Worm (Caenorhabditis elegans) whole organism, young adult: Measurements from ENCODE around the gene C08E3.1.

Experiments used
- ceh-40 ChIP-seq: fragments of 200-800 bp; sonication (Bioruptor generic); IDR thresholded peaks from 2 replicates; pipeline ENCODE4 v1.3.6; 2022; ENCODE audit warnings: missing genetic modification characterization, missing compliant biosample characterization
- mcd-1 ChIP-seq: fragments of 200-800 bp; sonication (Bioruptor generic); IDR thresholded peaks from 2 replicates; pipeline ENCODE4 v1.3.6; 2022; ENCODE audit warnings: missing genetic modification reagents, missing genetic modification characterization, missing compliant biosample characterization
- unc-62 ChIP-seq: fragments of 150-350 bp; optimal IDR thresholded peaks from 2 replicates; lab custom pipeline; 2014; ENCODE audit warnings: missing biosample characterization, missing genetic modification reagents, missing genetic modification characterization

DNA sequence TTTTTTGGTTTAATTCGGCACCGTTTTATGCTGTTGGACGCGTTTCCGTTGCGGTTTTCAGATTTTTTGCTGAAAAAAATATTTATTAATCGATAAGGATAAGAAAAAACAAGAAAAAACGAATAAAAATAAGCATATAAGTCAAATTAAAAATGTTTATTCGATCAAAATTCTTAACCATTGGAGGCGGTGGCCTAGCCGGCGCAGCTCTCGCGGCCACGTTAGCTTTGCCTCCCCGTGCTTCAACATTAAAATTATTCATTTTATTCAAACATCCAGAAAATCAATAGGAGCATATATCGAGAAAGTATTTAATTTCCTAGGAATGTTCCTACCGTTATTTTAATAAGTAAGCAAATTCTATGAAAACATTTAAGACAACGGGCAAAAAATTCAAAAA, 29.3 kb downstream of the C08E3.1 start, which contains the start of gene ZC204.14:
- no peak for TF ChIP-seq ceh-40 (GFP tag; lab: Robert Waterston, UW)
- TF ChIP-seq unc-62 = no peak
- TF ChIP-seq mcd-1 (GFP tag; lab: Robert Waterston, UW) = no peak
